Fruit fly (Drosophila melanogaster) Kc167 (cell line): ENCODE results near the gene CG12438.

ENCODE experiments used
- Sin3A ChIP-seq: fragments of >200 bp; optimal IDR thresholded peaks from 2 replicates; lab custom pipeline; 2018; ENCODE audit warnings: missing external identifiers
- h ChIP-seq: fragments of >200 bp; optimal IDR thresholded peaks from 3 replicates; lab custom pipeline; 2018; ENCODE audit warnings: missing external identifiers
- insv ChIP-seq: fragments of >200 bp; optimal IDR thresholded peaks from 3 replicates; lab custom pipeline; 2018; ENCODE audit warnings: missing external identifiers
- psq ChIP-seq: fragments of >200 bp; optimal IDR thresholded peaks from 2 replicates; lab custom pipeline; 2017; ENCODE audit warnings: missing external identifiers

dm6 chr2L:8714513-8714912 lies 37.6 kb upstream of the CG12438 start:
- TF ChIP-seq psq (lab: Kevin White, UChicago): no peak
- TF ChIP-seq insv (lab: Kevin White, UChicago): no peak
- no peak for TF ChIP-seq Sin3A
- TF ChIP-seq h (lab: Kevin White, UChicago): no peak
